Worm (Caenorhabditis elegans) whole organism, mixed stage, embryonic: ENCODE results near the gene C04H5.1.

Experiments used
- blmp-1 ChIP-seq: fragments of 150-350 bp; optimal IDR thresholded peaks from 2 replicates; lab custom pipeline; 2014; ENCODE audit warnings: missing biosample characterization, missing genetic modification characterization
- cnd-1 ChIP-seq: fragments of 200-800 bp; sonication (Bioruptor generic); optimal IDR thresholded peaks from 2 replicates; lab custom pipeline; 2018; ENCODE audit warnings: mild to moderate bottlenecking, missing genetic modification characterization, missing compliant biosample characterization
- elt-3 ChIP-seq: fragments of 150-350 bp; optimal IDR thresholded peaks from 2 replicates; lab custom pipeline; 2014; ENCODE audit warnings: missing biosample characterization, missing genetic modification characterization
- hlh-1 ChIP-seq: fragments of 150-350 bp; optimal IDR thresholded peaks from 2 replicates; lab custom pipeline; 2014; ENCODE audit warnings: missing biosample characterization, missing genetic modification reagents, missing genetic modification characterization
- lin-13 ChIP-seq: fragments of 150-350 bp; optimal IDR thresholded peaks from 2 replicates; lab custom pipeline; 2014; ENCODE audit warnings: missing biosample characterization, missing genetic modification characterization
- nhr-237 ChIP-seq: fragments of 150-350 bp; optimal IDR thresholded peaks from 2 replicates; lab custom pipeline; 2014; ENCODE audit warnings: missing biosample characterization, missing genetic modification characterization
- pha-4 ChIP-seq: fragments of 150-350 bp; optimal IDR thresholded peaks from 2 replicates; lab custom pipeline; 2018; ENCODE audit warnings: missing biosample characterization, missing genetic modification reagents, missing genetic modification characterization
- sptf-1 ChIP-seq: sonication (generic microtip); optimal IDR thresholded peaks from 2 replicates; lab custom pipeline; 2017; ENCODE audit warnings: mild to moderate bottlenecking, missing genetic modification characterization, moderate library complexity, missing compliant biosample characterization
- ztf-11 ChIP-seq: fragments of 150-350 bp; optimal IDR thresholded peaks from 2 replicates; lab custom pipeline; 2014; ENCODE audit warnings: missing biosample characterization, missing genetic modification characterization

ce11 chrII:14502997-14503396 lies 31.1 kb upstream of the C04H5.1 start, which contains the start of gene K10H10.6:
- TF ChIP-seq hlh-1 (tag; lab: Kevin White, UChicago) (no peak), cnd-1 (tag; lab: Kevin White, UChicago) (no peak), lin-13 (tag; lab: Kevin White, UChicago) (no peak), nhr-237 (tag; lab: Kevin White, UChicago) (no peak), pha-4 (tag; lab: Kevin White, UChicago) (no peak), ztf-11 (tag; lab: Kevin White, UChicago) (no peak), elt-3 (tag; lab: Kevin White, UChicago) (no peak), blmp-1 (tag; lab: Kevin White, UChicago) (no peak), sptf-1 (tag; lab: Kevin White, UChicago) (no peak)
